Worm (Caenorhabditis elegans) whole organism, L1 larva: Measurements from ENCODE around the gene C01G12.7.

Source experiments
- C04F5.9 ChIP-seq: sonication (generic microtip); optimal IDR thresholded peaks from 2 replicates; lab custom pipeline; 2016; ENCODE audit warnings: missing genetic modification characterization, missing compliant biosample characterization
- C16A3.4 ChIP-seq: fragments of 150-350 bp; optimal IDR thresholded peaks from 2 replicates; lab custom pipeline; 2014; ENCODE audit warnings: missing biosample characterization, missing genetic modification characterization
- Y116A8C.19 ChIP-seq: sonication (generic microtip); optimal IDR thresholded peaks from 2 replicates; lab custom pipeline; 2016; ENCODE audit warnings: missing compliant biosample characterization, missing genetic modification characterization, borderline replicate concordance
- aly-2 ChIP-seq: fragments of 150-350 bp; optimal IDR thresholded peaks from 2 replicates; lab custom pipeline; 2014; ENCODE audit warnings: missing biosample characterization, missing genetic modification characterization
- ama-1 ChIP-seq: fragments of 150-350 bp; optimal IDR thresholded peaks from 2 replicates; lab custom pipeline; 2014
- blmp-1 ChIP-seq: fragments of 150-350 bp; optimal IDR thresholded peaks from 2 replicates; lab custom pipeline; 2014; ENCODE audit warnings: missing biosample characterization, missing genetic modification characterization
- ces-1 ChIP-seq: fragments of 150-350 bp; optimal IDR thresholded peaks from 2 replicates; lab custom pipeline; 2014; ENCODE audit warnings: missing biosample characterization, missing genetic modification reagents, missing genetic modification characterization
- dpl-1 ChIP-seq, 3 experiments: fragments of 150-350 bp in 2 of 3; sonication (generic microtip) in 1 of 3; optimal IDR thresholded peaks; 2 replicates each; lab custom pipeline; 2014 to 2017; ENCODE audit warnings: missing biosample characterization in 3 of 3, missing genetic modification characterization in 3 of 3, missing genetic modification reagents in 3 of 3
- efl-1 ChIP-seq, 4 experiments: fragments of 150-350 bp; optimal IDR thresholded peaks in 3 of 4; peaks in 1 of 4; 1 replicate in 1 of 4; 2 replicates in 3 of 4; lab custom pipeline; 2014; ENCODE audit warnings: missing biosample characterization in 2 of 4, missing genetic modification characterization in 2 of 4, missing genetic modification reagents in 2 of 4
- egl-13 ChIP-seq: sonication (generic microtip); optimal IDR thresholded peaks from 2 replicates; lab custom pipeline; 2016; ENCODE audit warnings: missing genotype, missing genetic modification reagents, missing genetic modification characterization, missing compliant biosample characterization
- fkh-10 ChIP-seq: sonication (generic microtip); optimal IDR thresholded peaks from 2 replicates; lab custom pipeline; 2017; ENCODE audit warnings: missing biosample characterization, missing genetic modification reagents, missing genetic modification characterization
- fkh-4 ChIP-seq: sonication (generic microtip); optimal IDR thresholded peaks from 2 replicates; lab custom pipeline; 2016; ENCODE audit warnings: missing compliant biosample characterization, missing genetic modification characterization, borderline replicate concordance
- fkh-8 ChIP-seq: sonication (generic microtip); optimal IDR thresholded peaks from 2 replicates; lab custom pipeline; 2016; ENCODE audit warnings: mild to moderate bottlenecking, missing genetic modification characterization, missing compliant biosample characterization
- grh-1 ChIP-seq: fragments of 200-800 bp; sonication (Bioruptor generic); IDR thresholded peaks from 2 replicates; pipeline ENCODE4 v1.3.6; 2022; ENCODE audit warnings: missing genetic modification reagents, missing genetic modification characterization, missing compliant biosample characterization
- hlh-17 ChIP-seq: fragments of 200-800 bp; sonication (Bioruptor generic); optimal IDR thresholded peaks from 2 replicates; lab custom pipeline; 2018; ENCODE audit warnings: missing genetic modification characterization, mild to moderate bottlenecking, missing compliant biosample characterization, moderate library complexity, borderline replicate concordance
- hlh-4 ChIP-seq: sonication (generic microtip); optimal IDR thresholded peaks from 2 replicates; lab custom pipeline; 2016; ENCODE audit warnings: mild to moderate bottlenecking, missing genetic modification characterization, missing compliant biosample characterization
- hpl-2 ChIP-seq: fragments of 150-350 bp; optimal IDR thresholded peaks from 2 replicates; lab custom pipeline; 2014; ENCODE audit warnings: missing biosample characterization, missing genetic modification reagents, missing genetic modification characterization
- irx-1 ChIP-seq: sonication (generic microtip); optimal IDR thresholded peaks from 2 replicates; lab custom pipeline; 2016; ENCODE audit warnings: missing genetic modification characterization, missing compliant biosample characterization
- isw-1 ChIP-seq: fragments of 200-800 bp; sonication (Bioruptor generic); IDR thresholded peaks from 2 replicates; pipeline ENCODE4 v1.3.6; 2022; ENCODE audit warnings: missing genetic modification characterization, missing compliant biosample characterization
- lin-13 ChIP-seq: fragments of 150-350 bp; optimal IDR thresholded peaks from 2 replicates; lab custom pipeline; 2014; ENCODE audit warnings: missing biosample characterization, missing genetic modification reagents, missing genetic modification characterization
- lin-14 ChIP-seq: fragments of 200-800 bp; sonication (Bioruptor generic); optimal IDR thresholded peaks from 2 replicates; lab custom pipeline; 2018; ENCODE audit warnings: mild to moderate bottlenecking, missing genetic modification characterization, moderate library complexity, missing compliant biosample characterization
- lin-15B ChIP-seq: fragments of 150-350 bp; sonication (generic microtip); optimal IDR thresholded peaks from 3 replicates; lab custom pipeline; 2014; ENCODE audit warnings: missing biosample characterization, missing genetic modification characterization
- lir-3 ChIP-seq: sonication (generic microtip); optimal IDR thresholded peaks from 2 replicates; lab custom pipeline; 2016; ENCODE audit warnings: mild to moderate bottlenecking, missing genetic modification characterization, moderate library complexity, missing compliant biosample characterization; ENCODE audit not compliant: poor library complexity
- lsy-2 ChIP-seq, 2 experiments: fragments of 150-350 bp; optimal IDR thresholded peaks; 2 replicates each; lab custom pipeline; 2014; ENCODE audit warnings: missing biosample characterization in 2 of 2, missing genetic modification characterization in 2 of 2
- mdl-1 ChIP-seq, 2 experiments: fragments of 150-350 bp; optimal IDR thresholded peaks; 2 replicates each; lab custom pipeline; 2014 to 2017; ENCODE audit warnings: missing biosample characterization in 2 of 2, missing genetic modification characterization in 2 of 2, inconsistent platforms in 1 of 2
- mef-2 ChIP-seq: fragments of 150-350 bp; optimal IDR thresholded peaks from 2 replicates; lab custom pipeline; 2014; ENCODE audit warnings: missing biosample characterization, missing genetic modification characterization
- mep-1 ChIP-seq: fragments of 150-350 bp; optimal IDR thresholded peaks from 2 replicates; lab custom pipeline; 2014; ENCODE audit warnings: missing biosample characterization, missing genetic modification characterization
- nhr-19 ChIP-seq: fragments of 200-800 bp; sonication (Bioruptor generic); conservative IDR thresholded peaks from 2 replicates; pipeline ENCODE4 v1.3.6; 2022; ENCODE audit warnings: missing genetic modification characterization, missing compliant biosample characterization
- nhr-20 ChIP-seq: sonication (generic microtip); optimal IDR thresholded peaks from 2 replicates; lab custom pipeline; 2016; ENCODE audit warnings: mild to moderate bottlenecking, missing genetic modification characterization, missing compliant biosample characterization
- nhr-237 ChIP-seq: fragments of 150-350 bp; optimal IDR thresholded peaks from 2 replicates; lab custom pipeline; 2014; ENCODE audit warnings: missing biosample characterization, missing genetic modification characterization
- nhr-28 ChIP-seq: fragments of 150-350 bp; optimal IDR thresholded peaks from 2 replicates; lab custom pipeline; 2014; ENCODE audit warnings: missing biosample characterization, missing genetic modification characterization
- nhr-47 ChIP-seq: sonication (generic microtip); optimal IDR thresholded peaks from 2 replicates; lab custom pipeline; 2016; ENCODE audit warnings: mild to moderate bottlenecking, missing genetic modification characterization, moderate library complexity, missing compliant biosample characterization
- nhr-77 ChIP-seq: fragments of 150-350 bp; optimal IDR thresholded peaks from 2 replicates; lab custom pipeline; 2014; ENCODE audit warnings: missing biosample characterization, missing genetic modification characterization
- nhr-85 ChIP-seq: sonication (generic microtip); peaks from one replicate; lab custom pipeline; 2016; ENCODE audit warnings: missing genetic modification characterization, inconsistent platforms, missing compliant biosample characterization
- skn-1 ChIP-seq: fragments of 150-350 bp; optimal IDR thresholded peaks from 2 replicates; lab custom pipeline; 2014; ENCODE audit warnings: missing biosample characterization, missing genetic modification characterization
- snpc-4 ChIP-seq: fragments of 150-350 bp; optimal IDR thresholded peaks from 2 replicates; lab custom pipeline; 2014; ENCODE audit warnings: missing biosample characterization, missing genetic modification characterization
- swsn-7 ChIP-seq: sonication (generic microtip); optimal IDR thresholded peaks from 2 replicates; lab custom pipeline; 2016; ENCODE audit warnings: missing genetic modification characterization, missing compliant biosample characterization
- tbx-2 ChIP-seq: sonication (generic microtip); optimal IDR thresholded peaks from 2 replicates; lab custom pipeline; 2016; ENCODE audit warnings: missing genetic modification characterization, missing compliant biosample characterization
- unc-30 ChIP-seq: sonication (generic microtip); optimal IDR thresholded peaks from 2 replicates; lab custom pipeline; 2017; ENCODE audit warnings: missing biosample characterization, missing genetic modification characterization
- unc-86 ChIP-seq: sonication (generic microtip); optimal IDR thresholded peaks from 2 replicates; lab custom pipeline; 2016; ENCODE audit warnings: missing genetic modification characterization, missing compliant biosample characterization
- vab-15 ChIP-seq: sonication (generic microtip); optimal IDR thresholded peaks from 2 replicates; lab custom pipeline; 2017; ENCODE audit warnings: missing genotype, mild to moderate bottlenecking, missing genetic modification characterization, missing compliant biosample characterization
- zag-1 ChIP-seq: fragments of 150-350 bp; optimal IDR thresholded peaks from 2 replicates; lab custom pipeline; 2014; ENCODE audit warnings: missing biosample characterization, missing genetic modification characterization
- ztf-4 ChIP-seq: fragments of 150-350 bp; optimal IDR thresholded peaks from 2 replicates; lab custom pipeline; 2014; ENCODE audit warnings: missing biosample characterization, missing genetic modification characterization

The C01G12.7 gene

DNA sequence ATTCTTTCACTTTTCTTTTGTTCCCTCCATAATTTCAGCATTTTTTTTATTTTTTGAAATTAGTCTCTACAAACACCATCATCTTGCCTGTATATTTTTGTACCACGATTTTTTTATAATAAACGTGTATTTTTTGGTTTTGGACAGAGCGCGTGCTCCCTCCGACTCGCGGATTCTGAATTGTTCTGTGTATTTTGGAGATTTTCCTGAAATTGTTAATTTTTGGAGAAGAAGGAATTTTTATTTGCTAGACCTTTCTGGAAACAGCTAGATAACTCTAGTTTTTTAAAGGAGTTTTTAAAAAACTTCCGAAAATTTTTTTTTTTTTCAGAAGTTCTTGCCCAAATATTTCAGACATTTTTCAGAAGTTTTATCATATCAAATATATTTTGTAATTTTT, 15.3 kb downstream of the C01G12.7 start, which contains the start of gene C01G12.13:
TSS of gene C01G12.13 (plus strand) at position 301 of the 400 bp plus-strand sequence.
- TF ChIP-seq mdl-1 (tag; optimal IDR thresholded peaks at IDR 0.05; lab: Kevin White, UChicago) (no peak), dpl-1 (GFP tag; optimal IDR thresholded peaks at IDR 0.05; lab: Kevin White, UChicago) (no peak), grh-1 (GFP tag; lab: Robert Waterston, UW) (no peak), C04F5.9 (tag; lab: Kevin White, UChicago) (no peak), irx-1 (tag; lab: Kevin White, UChicago) (no peak), lir-3 (tag; lab: Kevin White, UChicago) (no peak), mep-1 (no peak)

DNA sequence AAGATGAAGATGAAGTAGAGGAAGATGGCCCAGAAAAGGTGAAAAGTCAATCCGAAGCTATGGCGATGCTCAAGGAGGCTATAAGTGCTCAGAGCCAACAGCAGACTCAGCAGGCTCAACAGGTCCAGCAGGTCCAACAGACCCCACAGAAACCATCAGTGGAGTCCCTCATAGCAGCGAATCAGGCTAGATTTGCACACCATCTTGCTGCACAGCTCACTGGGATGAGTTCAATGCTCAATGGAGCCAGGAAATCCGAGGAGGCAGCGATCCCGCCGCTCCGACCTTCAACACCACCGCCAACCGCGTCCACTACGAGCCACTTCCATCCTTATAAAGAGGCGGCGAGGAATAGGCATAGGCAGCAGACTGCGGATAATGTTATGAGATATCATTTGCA, 16.9 kb downstream of the C01G12.7 start:
- TF ChIP-seq nhr-19 (GFP tag; lab: Robert Waterston, UW), result no peak
- TF ChIP-seq lin-13, result no peak
- TF ChIP-seq fkh-10 (GFP tag; lab: Kevin White, UChicago), result no peak
- TF ChIP-seq nhr-85 (tag; lab: Kevin White, UChicago), result no peak
- no peak for TF ChIP-seq lin-15B (tag; lab: Kevin White, UChicago)
- TF ChIP-seq fkh-8, result no peak
- no peak for TF ChIP-seq mef-2 (tag; lab: Kevin White, UChicago)
- TF ChIP-seq unc-30, result no peak
- TF ChIP-seq ces-1 (GFP tag; lab: Kevin White, UChicago), result no peak
- TF ChIP-seq nhr-77 (tag; lab: Kevin White, UChicago), result no peak
- TF ChIP-seq efl-1 (optimal IDR thresholded peaks at IDR 0.05; lab: Kevin White, UChicago), result no peak
- no peak for TF ChIP-seq efl-1 (GFP tag; optimal IDR thresholded peaks at IDR 0.05 in 1 of 2; lab: Kevin White, UChicago)
- no peak for TF ChIP-seq hlh-4
- no peak for TF ChIP-seq ztf-4 (tag; lab: Kevin White, UChicago)
- no peak for TF ChIP-seq unc-86 (tag; lab: Kevin White, UChicago)
- no peak for TF ChIP-seq nhr-237 (tag; lab: Kevin White, UChicago)

DNA sequence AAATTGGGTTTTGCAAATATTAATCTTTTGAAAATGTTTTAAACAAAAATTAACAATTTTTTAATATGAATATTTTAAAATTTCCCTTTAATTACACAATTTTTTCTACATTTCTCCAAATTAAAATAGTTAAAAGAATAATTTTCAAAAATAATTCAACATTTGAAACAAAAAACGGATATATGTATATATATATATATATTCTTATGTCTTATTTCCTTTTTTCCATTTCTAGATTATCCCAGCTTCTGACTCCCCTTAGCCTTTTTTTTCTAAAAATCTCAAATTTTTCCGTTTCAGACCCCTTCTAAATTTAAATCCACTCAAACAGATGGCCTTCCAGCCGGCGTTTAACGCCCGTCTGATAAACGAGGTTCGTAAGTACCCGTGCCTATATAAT, 18.4 kb downstream of the C01G12.7 start, which contains the start of gene madf-5:
TSS of gene madf-5 (plus strand) at position 301 of the 400 bp plus-strand sequence.
- no peak for TF ChIP-seq hlh-4
- no peak for TF ChIP-seq zag-1 (tag; lab: Kevin White, UChicago)

DNA sequence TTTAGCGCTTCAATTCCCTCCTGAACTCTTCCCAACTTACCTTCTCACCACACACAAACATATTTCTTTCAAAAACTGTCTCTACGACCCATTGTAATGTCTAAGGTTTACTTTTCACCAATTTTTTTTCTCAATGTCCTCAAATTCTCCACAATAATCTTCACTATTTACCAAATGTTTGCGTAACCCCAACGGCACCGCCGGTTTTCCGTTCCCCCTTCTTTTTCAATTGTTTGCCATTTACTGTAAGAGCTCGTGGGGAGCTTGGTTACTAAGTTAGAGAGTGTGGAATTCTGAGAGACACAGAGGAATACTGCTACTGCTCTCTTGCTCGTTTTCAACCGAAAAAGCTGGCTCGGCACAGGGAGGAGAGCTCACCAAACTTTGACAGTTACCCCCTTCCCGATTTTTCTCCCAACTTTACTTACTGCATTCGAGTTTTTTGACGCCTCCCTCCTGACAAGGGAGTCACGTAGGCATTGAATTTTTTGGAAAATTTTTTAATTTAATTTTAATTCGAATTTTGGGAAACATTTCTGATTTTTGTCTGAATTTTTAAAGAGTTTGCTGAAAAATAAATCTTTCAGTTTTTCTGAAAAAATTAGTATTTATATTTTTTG, 21.0 kb downstream of the C01G12.7 start:
- TF ChIP-seq nhr-28 (tag; lab: Kevin White, UChicago) (no peak), ztf-4 (tag; lab: Kevin White, UChicago) (no peak), lsy-2 (tag; optimal IDR thresholded peaks at IDR 0.05; lab: Kevin White, UChicago) (peak in 1 of 2 experiments; percentile 4), efl-1 (optimal IDR thresholded peaks at IDR 0.05; lab: Kevin White, UChicago) (no peak), efl-1 (GFP tag; optimal IDR thresholded peaks at IDR 0.05 in 1 of 2; lab: Kevin White, UChicago) (peak in 1 of 2 experiments; percentile 91), ama-1 (lab: Kevin White, UChicago) (no peak), aly-2 (tag; lab: Kevin White, UChicago) (no peak), nhr-77 (tag; lab: Kevin White, UChicago) (peak; percentile 71), nhr-237 (tag; lab: Kevin White, UChicago) (no peak), hpl-2 (no peak), hlh-17 (GFP tag; lab: Kevin White, UChicago) (no peak)

DNA sequence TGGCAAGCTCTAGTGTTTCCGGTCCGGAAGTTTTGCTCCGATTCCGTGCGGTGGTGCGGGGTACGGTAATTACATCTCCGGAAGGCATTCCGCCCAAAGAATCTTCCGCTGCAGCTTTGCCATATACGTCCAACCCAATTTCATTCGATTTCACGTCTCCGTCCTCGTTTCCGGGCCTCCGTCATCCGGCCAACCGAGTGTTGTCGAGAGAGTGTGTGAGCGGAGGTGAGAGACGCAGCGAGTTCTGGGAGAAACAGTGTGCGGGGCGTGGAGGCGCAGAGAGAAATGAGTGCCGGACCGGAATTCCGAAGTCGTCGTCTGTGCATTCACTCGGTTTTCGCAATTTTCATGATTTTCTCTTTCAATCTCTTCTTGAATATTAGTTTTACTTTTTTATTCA, 22.4 kb downstream of the C01G12.7 start:
- TF ChIP-seq snpc-4 (tag; lab: Kevin White, UChicago) (no peak), lsy-2 (tag; optimal IDR thresholded peaks at IDR 0.05; lab: Kevin White, UChicago) (peak; percentile 11 to 33), skn-1 (peak; percentile 3), irx-1 (tag; lab: Kevin White, UChicago) (peak; percentile 53), fkh-4 (tag; lab: Kevin White, UChicago) (no peak), Y116A8C.19 (no peak), unc-86 (tag; lab: Kevin White, UChicago) (peak; percentile 11), lin-14 (GFP tag; lab: Kevin White, UChicago) (peak; percentile 83), efl-1 (optimal IDR thresholded peaks at IDR 0.05; lab: Kevin White, UChicago) (peak; percentile 32 to 70), efl-1 (GFP tag; optimal IDR thresholded peaks at IDR 0.05 in 1 of 2; lab: Kevin White, UChicago) (peak; percentile 9 to 66), nhr-20 (no peak), isw-1 (peak; percentile 20), tbx-2 (tag; lab: Kevin White, UChicago) (peak; percentile 50), fkh-10 (GFP tag; lab: Kevin White, UChicago) (peak; percentile 68), egl-13 (tag; lab: Kevin White, UChicago) (peak; percentile 41), C16A3.4 (tag; lab: Kevin White, UChicago) (no peak), nhr-47 (peak; percentile 36), nhr-19 (GFP tag; lab: Robert Waterston, UW) (no peak), nhr-85 (tag; lab: Kevin White, UChicago) (peak; percentile 48), vab-15 (tag; lab: Kevin White, UChicago) (no peak), swsn-7 (tag; lab: Kevin White, UChicago) (peak; percentile 22), mep-1 (no peak), blmp-1 (tag; lab: Kevin White, UChicago) (peak; percentile 40)
